Worm (Caenorhabditis elegans) whole organism, midembryonic: ENCODE results near the gene nhl-3.

Experiments used
- tab-1 ChIP-seq: fragments of 200-800 bp; sonication (Bioruptor generic); IDR thresholded peaks from 2 replicates; pipeline ENCODE4 v1.3.6; 2022; ENCODE audit warnings: missing genetic modification characterization, missing compliant biosample characterization
- ztf-23 ChIP-seq: fragments of 200-800 bp; sonication (Bioruptor generic); IDR thresholded peaks from 2 replicates; pipeline ENCODE4 v1.3.6; 2022; ENCODE audit warnings: missing genetic modification reagents, missing genetic modification characterization, missing compliant biosample characterization

DNA sequence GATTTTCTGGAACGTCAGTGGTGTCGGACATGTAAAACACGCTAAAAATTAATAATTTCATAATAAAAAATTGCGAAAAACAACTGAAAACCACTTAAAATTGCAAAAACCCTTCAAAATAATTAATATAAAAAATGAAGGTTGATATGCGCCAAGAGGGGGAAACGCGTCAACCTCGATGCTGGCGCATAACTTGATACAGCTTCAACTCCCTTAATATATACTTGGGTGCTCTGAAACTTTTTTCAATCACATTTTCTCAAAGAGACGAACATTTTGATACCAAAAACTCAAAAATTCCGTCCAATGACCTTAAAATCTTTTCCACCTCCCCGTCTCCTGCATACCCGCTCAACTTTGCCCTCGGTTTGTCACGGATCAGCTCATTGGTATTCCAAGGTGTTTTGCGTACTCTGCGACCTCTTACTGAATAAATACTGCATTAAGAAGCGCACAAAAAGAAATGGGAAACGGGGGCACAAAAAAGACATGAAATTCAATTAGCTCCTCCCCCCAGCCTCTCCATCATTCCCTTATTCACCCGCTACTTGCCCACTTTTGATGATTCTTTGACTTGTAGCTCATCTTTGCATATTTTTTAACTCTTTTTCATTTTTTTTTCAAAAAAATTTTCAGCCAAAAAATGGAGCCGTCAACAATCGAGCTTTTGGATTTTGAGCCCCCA lies 48.5 kb upstream of the nhl-3 start, which contains the start of the genes K07E8.7 and frpr-14:
- TF ChIP-seq tab-1 (GFP tag; lab: Robert Waterston, UW), result 0 out of 2 replicates have a peak, but pooled peaks have one; percentile 16
- TF ChIP-seq ztf-23 (GFP tag; lab: Robert Waterston, UW), result no peak
